Worm (Caenorhabditis elegans): ENCODE measurements around the gene C52G5.3.

DNA sequence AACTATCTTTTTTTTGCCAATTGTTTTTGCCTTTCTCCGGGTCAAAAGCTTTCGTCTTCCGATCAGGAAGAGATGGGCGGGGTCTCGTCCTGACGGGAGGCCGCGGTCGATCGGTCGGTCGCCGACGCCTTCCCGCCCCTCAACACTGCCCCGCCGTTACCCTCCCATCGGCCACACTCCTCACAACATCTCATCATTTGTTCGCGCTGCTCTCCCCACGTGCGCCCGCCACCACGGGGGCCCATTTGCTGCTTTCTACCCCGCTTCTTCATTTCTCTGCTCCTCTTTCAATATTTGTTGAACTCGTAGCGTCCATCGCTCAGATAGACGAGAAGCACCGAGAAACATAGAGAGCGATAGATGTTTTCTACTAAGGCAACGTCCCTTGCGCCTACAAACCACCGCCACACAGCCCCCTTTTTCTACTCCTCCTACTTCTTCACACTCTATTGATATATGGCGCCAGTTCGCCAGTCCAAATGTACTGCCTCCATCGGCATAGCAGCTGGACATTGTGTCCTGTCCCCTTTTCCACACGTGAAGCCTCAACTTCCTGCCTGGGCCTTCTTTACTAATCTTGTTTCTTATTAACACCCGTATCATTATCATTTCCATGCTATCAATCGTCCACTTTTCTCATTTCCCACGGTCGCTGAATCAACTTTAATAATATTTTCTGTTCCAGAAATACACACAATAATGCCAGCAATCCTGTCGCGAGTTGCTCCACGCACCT lies 31.0 kb upstream of the C52G5.3 start, which contains the start of gene bcat-1:
- TF ChIP-seq W03F9.2 (tag; optimal IDR thresholded peaks at IDR 0.05) (no peak), him-1 (tag; optimal IDR thresholded peaks at IDR 0.05) (peak; percentile 16), dao-5 (tag; optimal IDR thresholded peaks at IDR 0.05) (no peak)
